Worm (Caenorhabditis elegans): Measurements from ENCODE around the gene ptr-18.

- TF ChIP-seq ama-1 (optimal IDR thresholded peaks at IDR 0.05) (no peak), flt-1 (GFP tag; IDR thresholded peaks at IDR 0.05) (no peak), hnd-1 (tag; optimal IDR thresholded peaks at IDR 0.05) (no peak), tra-4 (tag; optimal IDR thresholded peaks at IDR 0.05) (no peak), ceh-36 (tag; optimal IDR thresholded peaks at IDR 0.05) (no peak), sea-1 (GFP tag; conservative IDR thresholded peaks at IDR 0.05) (no peak)
Measured at ce11 chrII:12939161-12939560, 26.2 kb upstream of the ptr-18 start.

Measured in whole organism, early embryonic.